Fruit fly (Drosophila melanogaster): ENCODE data around the gene CG15743.

Gene CG15743

DNA sequence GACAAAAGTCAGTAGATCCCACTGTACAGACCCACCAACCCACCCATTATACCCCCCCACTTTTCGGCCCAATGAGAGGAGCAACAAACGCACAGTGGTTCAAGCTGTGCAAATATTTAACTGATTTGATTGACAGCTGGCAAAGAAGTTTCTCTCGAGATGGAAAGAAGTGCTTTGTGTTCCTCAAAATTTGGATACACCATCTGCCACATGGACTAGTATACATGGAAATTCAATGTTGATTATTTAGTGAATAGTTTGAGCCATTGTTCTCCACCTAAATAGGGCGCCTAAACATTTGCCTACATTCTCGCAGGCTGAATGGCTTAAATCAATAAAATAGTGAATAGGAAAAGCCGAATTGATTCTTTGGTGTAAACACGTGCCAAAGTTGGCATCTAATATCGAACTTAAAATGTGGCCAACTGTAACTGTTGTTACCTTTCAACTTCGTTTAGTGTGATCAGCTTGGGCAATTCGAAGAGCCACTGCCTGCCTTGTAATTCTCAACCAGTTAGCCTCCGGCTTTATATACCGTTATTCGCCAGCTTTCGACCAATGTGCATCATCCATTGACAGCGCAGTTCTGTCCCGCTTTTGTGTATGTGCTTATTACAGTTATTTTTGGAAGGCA lies 4.1 kb upstream of the CG15743 start (continued):
- TF ChIP-seq CG33557 (GFP tag; optimal IDR thresholded peaks at IDR 0.05) (no peak), insv (GFP tag; optimal IDR thresholded peaks at IDR 0.05) (no peak), grau (tag; optimal IDR thresholded peaks at IDR 0.05) (no peak), lola (GFP tag; optimal IDR thresholded peaks at IDR 0.05) (no peak), CG31224 (GFP tag; IDR thresholded peaks at IDR 0.05) (no peak), crc (GFP tag; optimal IDR thresholded peaks at IDR 0.05) (no peak), CG5180 (GFP tag; optimal IDR thresholded peaks at IDR 0.05) (no peak), CG34376 (GFP tag; optimal IDR thresholded peaks at IDR 0.05) (peak; percentile 16), wor (GFP tag; IDR thresholded peaks at IDR 0.05) (no peak), sim (GFP tag; IDR thresholded peaks at IDR 0.05) (no peak), bbx (GFP tag; IDR thresholded peaks at IDR 0.05; ENCODE audit: partially characterized antibody) (no peak), Hmr (GFP tag; optimal IDR thresholded peaks at IDR 0.05) (peak; percentile 5), Sry-δ (GFP tag; optimal IDR thresholded peaks at IDR 0.05) (no peak), trh (GFP tag; optimal IDR thresholded peaks at IDR 0.05) (no peak), wdn (GFP tag; IDR thresholded peaks at IDR 0.05) (no peak), mam (GFP tag; optimal IDR thresholded peaks at IDR 0.05) (no peak), Taf1 (GFP tag; IDR thresholded peaks at IDR 0.05) (no peak), CG12104 (GFP tag; optimal IDR thresholded peaks at IDR 0.05) (no peak), bowl (GFP tag; IDR thresholded peaks at IDR 0.05) (no peak), Jarid2 (GFP tag; optimal IDR thresholded peaks at IDR 0.05) (no peak), maf-S (GFP tag; optimal IDR thresholded peaks at IDR 0.05) (peak; percentile 9), twi (tag; optimal IDR thresholded peaks at IDR 0.05) (no peak), fd3F (GFP tag; optimal IDR thresholded peaks at IDR 0.05) (no peak), Eip74EF (GFP tag; optimal IDR thresholded peaks at IDR 0.05) (peak in 1 of 2 experiments; percentile 10), CG7556 (GFP tag; optimal IDR thresholded peaks at IDR 0.05) (peak; percentile 6), Meics (GFP tag; optimal IDR thresholded peaks at IDR 0.05) (peak; percentile 3), CG16863 (GFP tag; optimal IDR thresholded peaks at IDR 0.05) (no peak), CG17829 (tag; optimal IDR thresholded peaks at IDR 0.05) (no peak), CG1603 (tag; optimal IDR thresholded peaks at IDR 0.05) (no peak), CG1647 (GFP tag; optimal IDR thresholded peaks at IDR 0.05) (no peak), tap (tag; optimal IDR thresholded peaks at IDR 0.05) (no peak), Neu2 (GFP tag; optimal IDR thresholded peaks at IDR 0.05; ENCODE audit: borderline replicate concordance) (no peak), Awh (GFP tag; IDR thresholded peaks at IDR 0.05) (no peak), CG11696 (GFP tag; IDR thresholded peaks at IDR 0.05) (no peak), schlank (tag; optimal IDR thresholded peaks at IDR 0.05) (no peak), cwo (GFP tag; optimal IDR thresholded peaks at IDR 0.05) (no peak), CG5245 (GFP tag; optimal IDR thresholded peaks at IDR 0.05) (no peak)

DNA sequence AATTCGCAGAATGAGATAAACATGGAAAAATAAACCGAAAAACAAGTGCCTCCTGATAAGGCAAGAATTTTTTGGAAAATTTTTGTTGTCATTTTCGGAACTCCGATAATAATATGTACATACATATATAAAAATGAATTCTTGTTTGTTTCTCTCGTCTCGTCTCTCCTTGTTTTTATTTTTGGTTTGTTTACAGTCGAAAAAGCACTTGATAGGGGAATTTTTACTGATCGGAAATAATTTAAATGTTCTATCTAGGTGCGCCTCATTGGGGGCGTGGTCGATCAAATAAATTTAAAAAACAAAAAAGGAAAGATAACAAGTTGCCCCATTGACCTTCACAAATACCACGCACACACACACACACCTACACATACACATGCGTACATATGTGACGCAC lies 2.8 kb upstream of the CG15743 start:
- TF ChIP-seq crc (GFP tag; optimal IDR thresholded peaks at IDR 0.05) (no peak), CG7271 (tag; optimal IDR thresholded peaks at IDR 0.05) (no peak), CG4424 (GFP tag; optimal IDR thresholded peaks at IDR 0.05) (no peak), CG16813 (GFP tag; IDR thresholded peaks at IDR 0.05; ENCODE audit: partially characterized antibody) (no peak), CG6791 (GFP tag; IDR thresholded peaks at IDR 0.05; ENCODE audit: partially characterized antibody) (no peak), cg (GFP tag; optimal IDR thresholded peaks at IDR 0.05) (peak; percentile 22), CG34376 (GFP tag; optimal IDR thresholded peaks at IDR 0.05) (peak; percentile 15), CG17829 (tag; optimal IDR thresholded peaks at IDR 0.05) (no peak), sob (GFP tag; IDR thresholded peaks at IDR 0.05) (no peak), sd (tag; optimal IDR thresholded peaks at IDR 0.05) (peak; percentile 66), Nf-YB (GFP tag; optimal IDR thresholded peaks at IDR 0.05) (no peak), jumu (GFP tag; optimal IDR thresholded peaks at IDR 0.05) (no peak), cas (GFP tag; IDR thresholded peaks at IDR 0.05) (no peak), dpn (GFP tag; optimal IDR thresholded peaks at IDR 0.05) (no peak)

All from whole organism, embryonic.